Fruit fly (Drosophila melanogaster) whole organism, prepupa: Measurements from ENCODE around the gene brv2.
A peak's percentile ranks its signal among the peaks of the same experiment; 100 is the strongest.

Experiments used
- CG10631 ChIP-seq: fragments of 200-800 bp; sonication (Bioruptor generic); optimal IDR thresholded peaks from 2 replicates; lab custom pipeline; 2016; ENCODE audit warnings: missing biosample characterization, missing genetic modification characterization
- CG10669 ChIP-seq: fragments of 200-800 bp; sonication (Bioruptor generic); optimal IDR thresholded peaks from 3 replicates; lab custom pipeline; 2018; ENCODE audit warnings: missing biosample characterization, mild to moderate bottlenecking, missing genetic modification characterization, moderate library complexity
- CG11762 ChIP-seq: fragments of 200-800 bp; sonication (Bioruptor generic); optimal IDR thresholded peaks from 3 replicates; lab custom pipeline; 2016; ENCODE audit warnings: missing biosample characterization, missing genetic modification characterization; ENCODE audit not compliant: insufficient read depth
- CG16779 ChIP-seq: fragments of 200-800 bp; sonication (Bioruptor generic); optimal IDR thresholded peaks from 3 replicates; lab custom pipeline; 2017; ENCODE audit warnings: missing biosample characterization, mild to moderate bottlenecking, missing genetic modification characterization
- CG32006 ChIP-seq: fragments of 200-800 bp; sonication (Bioruptor generic); optimal IDR thresholded peaks from 3 replicates; lab custom pipeline; 2017; ENCODE audit warnings: missing biosample characterization, mild to moderate bottlenecking, missing genetic modification characterization
- CG8632 ChIP-seq: fragments of 200-800 bp; sonication (Bioruptor generic); optimal IDR thresholded peaks from 3 replicates; lab custom pipeline; 2016; ENCODE audit warnings: missing biosample characterization, missing genetic modification characterization
- Eip78C ChIP-seq: fragments of 200-800 bp; sonication (Bioruptor generic); peaks from one replicate; lab custom pipeline; 2016; ENCODE audit warnings: missing biosample characterization, missing genetic modification characterization
- Eip93F ChIP-seq: fragments of 200-800 bp; sonication (Bioruptor generic); optimal IDR thresholded peaks from 2 replicates; lab custom pipeline; 2016; ENCODE audit warnings: missing biosample characterization, mild to moderate bottlenecking, missing genetic modification characterization
- Ets21C ChIP-seq: fragments of 200-800 bp; sonication (Bioruptor generic); optimal IDR thresholded peaks from 3 replicates; lab custom pipeline; 2016; ENCODE audit warnings: missing biosample characterization, missing genetic modification characterization
- Gug ChIP-seq: fragments of 200-800 bp; sonication (Bioruptor generic); IDR thresholded peaks from 2 replicates; pipeline ENCODE4 v1.3.6; 2022; ENCODE audit warnings: missing biosample characterization, missing genetic modification characterization
- Smox ChIP-seq: fragments of 200-800 bp; sonication (Bioruptor generic); optimal IDR thresholded peaks from 3 replicates; lab custom pipeline; 2016; ENCODE audit warnings: missing biosample characterization, missing genetic modification characterization
- Sox15 ChIP-seq: fragments of 200-800 bp; sonication (Bioruptor generic); optimal IDR thresholded peaks from 3 replicates; lab custom pipeline; 2016; ENCODE audit warnings: missing biosample characterization, missing genetic modification characterization
- eg ChIP-seq: fragments of 200-800 bp; sonication (Bioruptor generic); IDR thresholded peaks from 3 replicates; pipeline ENCODE4 v1.3.6; 2022; ENCODE audit warnings: missing biosample characterization, missing genetic modification characterization
- fd85E ChIP-seq: fragments of 200-800 bp; sonication (Bioruptor generic); optimal IDR thresholded peaks from 3 replicates; lab custom pipeline; 2016; ENCODE audit warnings: missing biosample characterization, missing genetic modification characterization
- fkh ChIP-seq: fragments of 200-800 bp; sonication (Bioruptor generic); optimal IDR thresholded peaks from 3 replicates; lab custom pipeline; 2017; ENCODE audit warnings: missing biosample characterization, mild to moderate bottlenecking, missing genetic modification characterization, moderate library complexity
- pdm3 ChIP-seq: fragments of 200-800 bp; sonication (Bioruptor generic); optimal IDR thresholded peaks from 3 replicates; lab custom pipeline; 2016; ENCODE audit warnings: missing biosample characterization, missing genetic modification characterization
- svp ChIP-seq: fragments of 200-800 bp; sonication (Bioruptor generic); peaks from one replicate; lab custom pipeline; 2016; ENCODE audit warnings: missing biosample characterization, missing genetic modification characterization

brv2 gene

DNA sequence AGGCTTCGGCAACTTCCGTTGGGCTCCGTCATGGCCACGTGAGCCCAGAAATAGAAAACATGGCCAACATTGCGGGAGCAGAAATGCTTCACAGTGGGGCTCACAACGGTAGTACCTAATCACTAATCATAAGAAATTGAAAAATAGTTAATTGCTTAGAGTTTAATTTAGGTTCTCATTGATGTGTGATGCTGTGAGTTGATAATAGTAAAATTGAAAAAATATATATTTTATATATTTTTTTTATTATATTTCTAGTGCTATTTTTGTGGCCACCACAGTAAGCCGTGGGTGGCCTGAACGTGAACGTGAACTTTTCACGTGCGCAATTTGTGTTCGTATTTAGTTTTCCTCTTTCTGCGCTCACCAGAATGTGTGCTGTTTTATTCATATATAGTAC, 34.0 kb downstream of the brv2 start:
- TF ChIP-seq Eip78C (GFP tag; lab: Kevin White, UChicago): no peak
- TF ChIP-seq Gug (GFP tag; lab: Robert Waterston, UW): no peak
- no peak for TF ChIP-seq Eip93F (GFP tag; lab: Kevin White, UChicago)
- TF ChIP-seq CG11762: no peak
- TF ChIP-seq Ets21C (GFP tag; lab: Kevin White, UChicago): no peak
- no peak for TF ChIP-seq fkh (GFP tag; lab: Kevin White, UChicago)
- 0 out of 3 replicates have a peak, but pooled peaks have one; percentile 12 for TF ChIP-seq eg (GFP tag; lab: Robert Waterston, UW)
- no peak for TF ChIP-seq CG10631 (GFP tag; lab: Kevin White, UChicago)
- TF ChIP-seq CG16779: no peak
- no peak for TF ChIP-seq fd85E (GFP tag; lab: Kevin White, UChicago)
- no peak for TF ChIP-seq Smox (GFP tag; lab: Kevin White, UChicago)
- TF ChIP-seq CG8632 (GFP tag; lab: Kevin White, UChicago): no peak
- peak; percentile 6 for TF ChIP-seq CG32006 (GFP tag; lab: Kevin White, UChicago)
- no peak for TF ChIP-seq CG10669 (GFP tag; lab: Kevin White, UChicago)

DNA sequence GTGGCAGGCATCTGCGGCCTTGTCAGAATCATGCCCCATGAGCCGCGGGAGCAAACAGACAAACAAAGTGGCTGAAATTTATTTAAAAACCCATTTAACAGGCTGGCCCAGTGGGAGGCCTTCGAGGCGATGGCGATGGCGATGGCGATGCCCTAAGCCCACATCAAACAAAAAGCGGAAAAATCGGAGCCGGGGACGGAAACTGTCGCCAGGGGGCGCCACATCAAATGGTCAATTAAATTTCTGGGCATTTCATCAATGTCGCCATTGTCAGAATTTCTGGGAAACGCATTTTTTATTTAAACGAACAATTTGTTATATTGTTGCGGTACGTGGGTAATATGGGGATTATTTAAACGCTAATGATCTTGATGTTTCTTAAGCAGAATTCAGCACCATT, 52.3 kb downstream of the brv2 start:
- TF ChIP-seq CG8632 (GFP tag; lab: Kevin White, UChicago) (no peak), svp (GFP tag; lab: Kevin White, UChicago) (no peak), pdm3 (GFP tag; lab: Kevin White, UChicago) (no peak), Sox15 (no peak)
- TF ChIP-seq, all 60 proteins: peak for 0
